Worm (Caenorhabditis elegans): ENCODE measurements around the gene clec-208.
"Not testable (repeated sequence)": the region's sequence is repeated elsewhere in the genome, so short reads cannot be mapped to it uniquely, and the experiment has no call there.

clec-208 gene

ce11 chrV:2081894-2082293, 15.9 kb upstream of the clec-208 start:
- TF ChIP-seq ceh-79 (tag; optimal IDR thresholded peaks at IDR 0.05) (no peak), B0019.2 (GFP tag; conservative IDR thresholded peaks at IDR 0.05) (no peak), fkh-3 (tag; optimal IDR thresholded peaks at IDR 0.05) (no peak), zfh-2 (GFP tag; conservative IDR thresholded peaks at IDR 0.05) (no peak), F52B5.7 (tag; optimal IDR thresholded peaks at IDR 0.05) (no peak), egrh-3 (GFP tag; IDR thresholded peaks at IDR 0.05) (no peak), D2030.7 (GFP tag; IDR thresholded peaks at IDR 0.05) (no peak), F37B4.10 (GFP tag; IDR thresholded peaks at IDR 0.05) (no peak), nhr-90 (tag; optimal IDR thresholded peaks at IDR 0.05) (no peak), dox-1 (GFP tag; IDR thresholded peaks at IDR 0.05) (no peak), bed-1 (GFP tag; IDR thresholded peaks at IDR 0.05) (no peak), mxl-1 (tag; optimal IDR thresholded peaks at IDR 0.05) (no peak), hmg-20 (GFP tag; IDR thresholded peaks at IDR 0.05) (no peak), egl-18 (GFP tag; IDR thresholded peaks at IDR 0.05) (no peak), him-1 (tag; optimal IDR thresholded peaks at IDR 0.05) (no peak), Y56A3A.18 (GFP tag; IDR thresholded peaks at IDR 0.05) (no peak), Y95B8A.8 (GFP tag; IDR thresholded peaks at IDR 0.05) (no peak)

ce11 chrV:2083869-2084268, 13.9 kb upstream of the clec-208 start:
- TF ChIP-seq nhr-90 (tag; optimal IDR thresholded peaks at IDR 0.05), result no peak
- TF ChIP-seq hlh-12 (tag; optimal IDR thresholded peaks at IDR 0.05), result no peak
- no peak for TF ChIP-seq sdz-38 (tag; optimal IDR thresholded peaks at IDR 0.05)
- no peak for TF ChIP-seq ztf-28 (GFP tag; IDR thresholded peaks at IDR 0.05)
- TF ChIP-seq F39B2.1 (GFP tag; IDR thresholded peaks at IDR 0.05), result no peak
- TF ChIP-seq K11D2.4 (GFP tag; IDR thresholded peaks at IDR 0.05), result no peak
- peak; percentile 23; the same call in 1 of the 2 replicates for TF ChIP-seq egrh-3 (GFP tag; IDR thresholded peaks at IDR 0.05)
- no peak for TF ChIP-seq mxl-1 (tag; optimal IDR thresholded peaks at IDR 0.05)
- TF ChIP-seq zfh-2 (GFP tag; conservative IDR thresholded peaks at IDR 0.05), result peak; percentile 56
- no peak for TF ChIP-seq F57A8.1 (GFP tag; optimal IDR thresholded peaks at IDR 0.05)
- TF ChIP-seq attf-5 (GFP tag; optimal IDR thresholded peaks at IDR 0.05), result no peak
- no peak for TF ChIP-seq sea-2 (GFP tag; IDR thresholded peaks at IDR 0.05)
- no peak for TF ChIP-seq C06A6.2 (GFP tag; conservative IDR thresholded peaks at IDR 0.05)
- no peak for TF ChIP-seq K12H6.12 (tag; optimal IDR thresholded peaks at IDR 0.05)
- no peak for TF ChIP-seq nfya-1 (tag; optimal IDR thresholded peaks at IDR 0.05; ENCODE audit: borderline replicate concordance, insufficient read depth)
- TF ChIP-seq ztf-6 (GFP tag; IDR thresholded peaks at IDR 0.05), result no peak
- TF ChIP-seq pbrm-1 (GFP tag; IDR thresholded peaks at IDR 0.05), result no peak
- no peak for TF ChIP-seq hmg-1.2 (GFP tag; IDR thresholded peaks at IDR 0.05)
- TF ChIP-seq F33H1.4 (GFP tag; IDR thresholded peaks at IDR 0.05), result no peak
- TF ChIP-seq B0035.1 (tag; optimal IDR thresholded peaks at IDR 0.05), result no peak
- TF ChIP-seq ceh-40 (GFP tag; IDR thresholded peaks at IDR 0.05), result no peak
- TF ChIP-seq ztf-25 (GFP tag; IDR thresholded peaks at IDR 0.05), result 0 out of 2 replicates have a peak, but pooled peaks have one; percentile 51

- TF ChIP-seq Y95B8A.8 (GFP tag; IDR thresholded peaks at IDR 0.05), result 0 out of 2 replicates have a peak, but pooled peaks have one; percentile 15
- TF ChIP-seq rpc-1 (optimal IDR thresholded peaks at IDR 0.05), result not testable (repeated sequence)
- TF ChIP-seq rpc-1 (tag; optimal IDR thresholded peaks at IDR 0.05), result peak; percentile 20
- TF ChIP-seq zfh-2 (GFP tag; conservative IDR thresholded peaks at IDR 0.05), result 0 out of 2 replicates have a peak, but pooled peaks have one; percentile 11
- TF ChIP-seq egrh-3 (GFP tag; IDR thresholded peaks at IDR 0.05), result peak; percentile 26; the same call in 1 of the 2 replicates
- 0 out of 2 replicates have a peak, but pooled peaks have one; percentile 63 for TF ChIP-seq F37B4.10 (GFP tag; IDR thresholded peaks at IDR 0.05)
These were observed 11.9 kb upstream of the clec-208 start, which contains the start of gene F36F12.3 for ce11 chrV:2085745-2086267. Gene F36F12.3, plus strand, starts transcription at chrV:2085795.

All from whole organism, young adult.